Worm (Caenorhabditis elegans): ENCODE data around the gene B0554.4.

ce11 chrV:415072-415471 lies 13.9 kb upstream of the B0554.4 start:
- TF ChIP-seq pqm-1 (tag; optimal IDR thresholded peaks at IDR 0.05) = no peak
- TF ChIP-seq tbx-2 (tag; optimal IDR thresholded peaks at IDR 0.05) = no peak
- TF ChIP-seq ets-4 (tag; optimal IDR thresholded peaks at IDR 0.05) = no peak
- TF ChIP-seq ama-1 (optimal IDR thresholded peaks at IDR 0.05) = no peak
- no peak for TF ChIP-seq nfya-1 (tag; optimal IDR thresholded peaks at IDR 0.05)
- no peak for TF ChIP-seq sox-4 (tag; optimal IDR thresholded peaks at IDR 0.05)
- no peak for TF ChIP-seq dmd-4 (tag; optimal IDR thresholded peaks at IDR 0.05; ENCODE audit: borderline replicate concordance)
- TF ChIP-seq gmeb-2 (tag; optimal IDR thresholded peaks at IDR 0.05) = no peak
- no peak for TF ChIP-seq lin-11 (tag; optimal IDR thresholded peaks at IDR 0.05)
- TF ChIP-seq dve-1 (tag; optimal IDR thresholded peaks at IDR 0.05) = no peak
- TF ChIP-seq F13H6.1 (tag; optimal IDR thresholded peaks at IDR 0.05) = no peak
- TF ChIP-seq lim-6 (tag; optimal IDR thresholded peaks at IDR 0.05) = no peak
- no peak for TF ChIP-seq pag-3 (tag; optimal IDR thresholded peaks at IDR 0.05; ENCODE audit: borderline replicate concordance)
